Fruit fly (Drosophila melanogaster) S2 (cell line): ENCODE measurements around the gene CG42588.

Source experiments
- CG8478 ChIP-seq: fragments of >200 bp; optimal IDR thresholded peaks from 2 replicates; lab custom pipeline; 2018
- CTCF ChIP-seq, 2 experiments: fragments of >200 bp; optimal IDR thresholded peaks; 2 replicates each; lab custom pipeline; 2018

CG42588 gene

DNA sequence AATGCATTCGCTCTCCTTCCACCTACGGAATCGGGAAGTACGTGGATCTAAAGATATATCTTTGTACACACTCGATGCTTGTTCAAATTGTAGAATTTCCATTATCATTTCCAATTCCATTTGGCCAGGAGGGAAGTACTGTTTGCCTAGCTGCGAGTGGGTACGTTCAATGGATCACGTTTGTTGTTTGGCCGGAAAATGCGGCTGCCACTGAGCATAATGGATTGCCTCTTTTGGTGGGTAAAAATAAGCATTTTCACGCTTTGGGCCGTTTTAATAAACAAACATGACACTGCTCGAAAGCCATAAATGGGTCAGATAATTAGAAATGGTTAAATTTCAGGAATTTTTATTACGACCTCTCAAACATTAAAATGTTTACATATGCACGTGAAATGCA, 19.3 kb downstream of the CG42588 start:
- no peak for TF ChIP-seq CTCF (optimal IDR thresholded peaks at IDR 0.05; lab: Kevin White, UChicago)
- TF ChIP-seq CG8478: no peak

- no peak for TF ChIP-seq CTCF (optimal IDR thresholded peaks at IDR 0.05; lab: Kevin White, UChicago)
- TF ChIP-seq CG8478: no peak
Observed at dm6 chr3L:12833864-12834525, 19.9 kb downstream of the CG42588 start.

DNA sequence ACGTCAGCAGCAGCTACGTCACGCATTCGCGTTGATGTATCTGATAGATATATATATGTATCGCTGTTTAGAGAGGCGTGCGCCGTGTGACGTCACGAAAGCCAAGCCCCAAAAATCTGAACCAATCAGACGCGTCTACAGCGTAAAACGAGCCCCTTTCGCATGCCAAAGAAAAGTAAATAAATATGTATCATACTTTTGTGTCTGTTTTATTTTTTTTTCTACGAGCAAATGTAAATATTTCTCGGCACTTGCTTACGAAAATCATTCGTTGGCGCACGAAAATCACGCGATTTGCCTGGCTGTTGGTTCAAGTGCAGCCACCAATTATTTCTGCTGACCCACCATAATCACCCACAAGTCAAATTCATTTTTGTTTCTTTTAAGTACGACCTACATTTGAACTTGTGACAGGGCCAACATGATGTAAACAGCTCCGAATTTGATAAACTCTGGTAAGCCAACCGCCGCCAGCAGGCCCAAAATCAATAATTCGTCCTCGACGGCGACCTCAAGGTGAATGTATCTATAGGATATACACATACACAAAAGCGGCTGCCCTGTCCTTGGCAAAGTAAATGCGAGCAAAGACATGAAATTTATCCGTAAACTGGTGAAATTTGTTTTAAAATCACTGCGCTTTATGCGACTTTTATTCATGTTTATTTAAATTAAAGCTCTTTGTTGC, 20.6 kb downstream of the CG42588 start:
- TF ChIP-seq CG8478 (no peak), CTCF (optimal IDR thresholded peaks at IDR 0.05; lab: Kevin White, UChicago) (no peak)

- TF ChIP-seq CG8478 (no peak), CTCF (optimal IDR thresholded peaks at IDR 0.05; lab: Kevin White, UChicago) (no peak)
Observed at dm6 chr3L:12835511-12836479, 21.7 kb downstream of the CG42588 start.

dm6 chr3L:12837196-12837720, 23.2 kb downstream of the CG42588 start:
- TF ChIP-seq CTCF (optimal IDR thresholded peaks at IDR 0.05; lab: Kevin White, UChicago) (no peak), CG8478 (no peak)

DNA sequence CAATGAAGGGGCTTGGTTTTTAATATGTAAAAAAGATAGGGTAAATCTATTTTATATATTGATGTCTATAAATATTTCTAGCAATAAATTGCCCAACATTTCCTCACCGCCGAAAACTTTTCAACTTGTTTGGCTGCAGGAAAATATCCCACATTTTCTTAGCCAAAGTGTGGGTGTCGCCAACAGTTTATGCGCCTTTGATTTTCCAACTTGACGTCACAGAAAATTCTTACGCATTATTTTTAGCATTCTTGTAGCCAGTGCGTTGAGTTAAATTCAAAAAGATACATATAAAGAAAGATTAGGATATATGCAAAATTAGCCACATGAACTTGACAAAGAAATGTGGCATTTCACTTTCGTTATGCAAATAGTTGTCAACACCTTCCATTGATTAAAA, 25.8 kb downstream of the CG42588 start:
- no peak for TF ChIP-seq CG8478
- TF ChIP-seq CTCF (optimal IDR thresholded peaks at IDR 0.05; lab: Kevin White, UChicago): no peak

- TF ChIP-seq CG8478: no peak
Observed at dm6 chr3L:12841459-12841858, 27.4 kb downstream of the CG42588 start.

DNA sequence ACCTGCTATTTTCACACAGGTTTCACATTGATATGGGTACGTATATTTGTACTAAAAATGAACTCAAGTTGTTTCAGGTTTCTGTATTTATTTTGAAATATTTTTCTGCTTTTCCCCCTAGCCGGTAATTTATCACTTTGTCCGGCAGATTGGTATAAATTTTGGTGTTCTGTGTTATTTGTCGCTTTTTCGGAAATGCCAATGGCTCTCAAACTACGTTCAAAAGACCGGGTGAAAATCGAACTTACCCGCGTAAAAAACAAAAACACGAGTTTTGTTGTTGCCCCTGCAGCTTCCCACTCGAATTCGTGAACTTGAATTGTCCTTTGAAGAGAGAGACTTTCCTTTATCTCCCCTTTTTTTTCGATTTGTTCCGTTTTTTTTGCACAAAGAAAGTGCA, 28.5 kb downstream of the CG42588 start:
- TF ChIP-seq CTCF (optimal IDR thresholded peaks at IDR 0.05; lab: Kevin White, UChicago) (no peak), CG8478 (no peak)

- TF ChIP-seq CTCF (optimal IDR thresholded peaks at IDR 0.05; lab: Kevin White, UChicago) (no peak), CG8478 (no peak)
Observed at dm6 chr3L:12843056-12843799, 29.2 kb downstream of the CG42588 start, which contains the start of gene nebu. nebu (minus strand) TSS chr3L:12843106.

- no peak for TF ChIP-seq CG8478
- TF ChIP-seq CTCF (optimal IDR thresholded peaks at IDR 0.05; lab: Kevin White, UChicago): no peak
Observed at dm6 chr3L:12849867-12850301, 35.8 kb downstream of the CG42588 start, which contains the start of the genes CG10948 and Wbp2. CG10948 (minus strand) TSS chr3L:12850117. Wbp2 (plus strand) TSS chr3L:12850165.

DNA sequence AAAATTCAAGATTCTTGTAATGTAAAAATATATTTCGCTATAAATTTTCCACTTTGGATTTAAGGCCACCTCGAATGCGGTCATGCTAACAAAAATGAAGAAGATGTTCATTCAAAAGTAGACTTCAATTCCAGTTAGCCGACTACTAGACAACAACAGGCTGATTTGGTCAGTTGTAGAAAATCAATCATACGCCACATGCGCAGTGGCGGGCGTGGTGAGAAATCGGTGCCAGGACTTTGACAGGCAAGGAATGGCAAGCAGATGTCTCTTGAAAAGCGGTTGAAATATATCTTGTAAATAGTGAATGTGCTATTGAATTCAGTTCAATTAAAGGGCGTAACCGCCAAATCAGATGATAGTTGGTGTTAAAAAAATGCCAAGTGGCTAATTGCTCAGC, 39.4 kb downstream of the CG42588 start, which contains the start of gene Ent3:
Ent3 (plus strand) TSS at position 224 of the 400 bp plus-strand sequence.
- no peak for TF ChIP-seq CTCF (optimal IDR thresholded peaks at IDR 0.05; lab: Kevin White, UChicago)
- no peak for TF ChIP-seq CG8478

- no peak for TF ChIP-seq CG8478
- peak; percentile 36 to 78 for TF ChIP-seq CTCF (optimal IDR thresholded peaks at IDR 0.05; lab: Kevin White, UChicago)
Observed at dm6 chr3L:12857553-12858122, 43.6 kb downstream of the CG42588 start.

DNA sequence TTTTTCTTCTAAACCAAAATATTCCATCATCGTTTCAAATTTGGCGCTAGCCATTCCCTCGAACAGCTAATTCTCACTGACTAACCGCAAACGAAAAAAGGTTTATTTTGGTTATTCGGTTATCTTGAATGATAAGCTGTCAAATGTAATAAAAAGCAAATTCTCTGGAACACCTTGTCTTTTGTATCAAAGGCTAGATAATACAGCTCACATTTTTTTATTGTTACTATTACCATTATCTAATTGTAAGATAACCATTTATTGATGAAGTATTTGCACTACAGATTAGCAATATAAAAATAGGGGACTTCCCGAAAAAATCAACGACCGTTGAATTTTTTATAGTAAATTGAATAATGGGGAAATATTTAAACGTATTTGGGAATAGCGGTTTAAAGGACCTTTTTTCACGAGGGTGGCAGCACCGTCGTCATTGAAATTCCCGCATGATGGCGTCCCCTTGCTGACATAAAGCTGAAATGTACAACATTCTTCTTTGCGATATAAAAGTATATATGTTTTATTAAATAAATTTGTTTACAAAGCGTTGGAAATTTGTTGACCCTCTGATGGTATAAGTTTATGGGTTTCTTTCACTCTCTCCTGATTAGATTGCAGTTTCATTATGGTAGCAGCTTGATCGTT, 47.3 kb downstream of the CG42588 start, which contains the start of gene CG32107:
CG32107 (minus strand) TSS at position 51 of the 645 bp plus-strand sequence.
- TF ChIP-seq CG8478 (no peak), CTCF (optimal IDR thresholded peaks at IDR 0.05; lab: Kevin White, UChicago) (peak; percentile 78 to 94)
